Fruit fly (Drosophila melanogaster): Measurements from ENCODE around the gene Acbp2.

dm6 chr3L:7103941-7104340, 27.7 kb upstream of the Acbp2 start:
- no peak for TF ChIP-seq psq (optimal IDR thresholded peaks at IDR 0.05)
- TF ChIP-seq Sin3A (optimal IDR thresholded peaks at IDR 0.05), result no peak
- no peak for TF ChIP-seq h (optimal IDR thresholded peaks at IDR 0.05)
- TF ChIP-seq ttk (optimal IDR thresholded peaks at IDR 0.05), result no peak
- no peak for TF ChIP-seq Myc (optimal IDR thresholded peaks at IDR 0.05)
- no peak for TF ChIP-seq insv (optimal IDR thresholded peaks at IDR 0.05)

All from Kc167 (cell line).